Worm (Caenorhabditis elegans): ENCODE results near the gene Y9C12A.1.

The Y9C12A.1 gene

ce11 chrX:682691-683090 lies at the start of gene Y9C12A.1:
TSS of gene Y9C12A.1 (minus strand) at chrX:682791.
- no peak for TF ChIP-seq pes-1 (GFP tag; IDR thresholded peaks at IDR 0.05)
- no peak for TF ChIP-seq aly-1 (tag; optimal IDR thresholded peaks at IDR 0.05)
- TF ChIP-seq tra-4 (tag; optimal IDR thresholded peaks at IDR 0.05) = no peak
- TF ChIP-seq B0310.2 (tag; optimal IDR thresholded peaks at IDR 0.05) = no peak
- TF ChIP-seq ceh-13 (GFP tag; optimal IDR thresholded peaks at IDR 0.05) = no peak
- no peak for TF ChIP-seq ets-7 (tag; optimal IDR thresholded peaks at IDR 0.05)
- no peak for TF ChIP-seq scrt-1 (GFP tag; IDR thresholded peaks at IDR 0.05)
- TF ChIP-seq ama-1 (optimal IDR thresholded peaks at IDR 0.05) = no peak
- no peak for TF ChIP-seq hnd-1 (tag; optimal IDR thresholded peaks at IDR 0.05)
- no peak for TF ChIP-seq F13C5.2 (tag; optimal IDR thresholded peaks at IDR 0.05)
- no peak for TF ChIP-seq hmg-4 (GFP tag; optimal IDR thresholded peaks at IDR 0.05)
- TF ChIP-seq hmbx-1 (tag; optimal IDR thresholded peaks at IDR 0.05) = no peak
- no peak for TF ChIP-seq ceh-36 (tag; optimal IDR thresholded peaks at IDR 0.05)
- TF ChIP-seq sea-1 (GFP tag; conservative IDR thresholded peaks at IDR 0.05) = no peak
- no peak for TF ChIP-seq tbx-11 (GFP tag; IDR thresholded peaks at IDR 0.05)
- no peak for TF ChIP-seq flt-1 (GFP tag; IDR thresholded peaks at IDR 0.05)
- TF ChIP-seq tbx-37 (GFP tag; conservative IDR thresholded peaks at IDR 0.05) = no peak

DNA sequence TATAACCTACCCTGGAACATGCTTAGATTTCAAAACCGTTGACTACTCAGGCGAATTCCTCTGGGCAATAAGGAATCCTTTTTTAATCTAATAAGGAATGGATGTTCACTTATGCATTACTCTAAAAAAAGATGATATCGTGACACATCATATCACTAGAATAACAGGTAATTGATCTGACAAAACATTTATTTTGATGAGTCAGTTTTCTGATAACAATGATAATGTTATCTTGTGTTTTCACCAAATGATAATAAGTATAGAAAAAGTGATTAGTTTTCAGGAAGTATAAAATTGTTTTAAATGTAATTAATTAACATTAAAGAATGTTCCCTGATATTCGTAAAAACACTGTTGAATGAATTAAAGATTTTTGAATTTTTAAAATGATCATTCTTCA lies 46.5 kb upstream of the Y9C12A.1 start:
- TF ChIP-seq ama-1 (optimal IDR thresholded peaks at IDR 0.05) (no peak), hmbx-1 (tag; optimal IDR thresholded peaks at IDR 0.05) (no peak), hnd-1 (tag; optimal IDR thresholded peaks at IDR 0.05) (no peak), ets-7 (tag; optimal IDR thresholded peaks at IDR 0.05) (no peak), hmg-4 (GFP tag; optimal IDR thresholded peaks at IDR 0.05) (no peak), F13C5.2 (tag; optimal IDR thresholded peaks at IDR 0.05) (no peak), tra-4 (tag; optimal IDR thresholded peaks at IDR 0.05) (no peak), tbx-37 (GFP tag; conservative IDR thresholded peaks at IDR 0.05) (no peak), flt-1 (GFP tag; IDR thresholded peaks at IDR 0.05) (no peak), tbx-11 (GFP tag; IDR thresholded peaks at IDR 0.05) (no peak), aly-1 (tag; optimal IDR thresholded peaks at IDR 0.05) (no peak), ceh-36 (tag; optimal IDR thresholded peaks at IDR 0.05) (no peak)

DNA sequence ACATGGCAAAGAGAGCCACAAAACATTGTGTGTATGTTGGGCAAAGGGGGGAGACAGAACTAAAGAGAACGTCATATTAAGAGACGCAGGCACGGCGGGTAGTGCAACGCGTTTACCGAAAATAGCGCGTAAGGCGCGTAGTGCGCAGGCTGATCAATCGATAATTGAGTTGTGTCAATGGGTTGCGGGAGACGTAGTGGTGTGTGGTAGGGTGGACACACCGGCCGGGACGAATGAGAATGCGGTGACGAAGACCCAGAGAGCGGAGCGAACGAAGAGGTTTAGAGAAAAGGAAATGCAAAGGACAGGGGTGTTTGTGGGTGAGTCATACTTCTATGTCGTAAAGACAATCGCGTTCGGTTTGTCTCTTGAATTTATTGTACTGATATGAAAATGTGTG lies 45.1 kb upstream of the Y9C12A.1 start:
- TF ChIP-seq B0310.2 (tag; optimal IDR thresholded peaks at IDR 0.05) = no peak
- peak; percentile 26 for TF ChIP-seq ceh-36 (tag; optimal IDR thresholded peaks at IDR 0.05)
- no peak for TF ChIP-seq tbx-37 (GFP tag; conservative IDR thresholded peaks at IDR 0.05)
- TF ChIP-seq aly-1 (tag; optimal IDR thresholded peaks at IDR 0.05) = peak; percentile 52
- peak; percentile 41 for TF ChIP-seq F13C5.2 (tag; optimal IDR thresholded peaks at IDR 0.05)
- TF ChIP-seq pes-1 (GFP tag; IDR thresholded peaks at IDR 0.05) = no peak
- TF ChIP-seq sea-1 (GFP tag; conservative IDR thresholded peaks at IDR 0.05) = no peak
- TF ChIP-seq tbx-11 (GFP tag; IDR thresholded peaks at IDR 0.05) = no peak
- no peak for TF ChIP-seq ets-7 (tag; optimal IDR thresholded peaks at IDR 0.05)
- no peak for TF ChIP-seq scrt-1 (GFP tag; IDR thresholded peaks at IDR 0.05)
- no peak for TF ChIP-seq hmg-4 (GFP tag; optimal IDR thresholded peaks at IDR 0.05)
- TF ChIP-seq hnd-1 (tag; optimal IDR thresholded peaks at IDR 0.05) = no peak
- TF ChIP-seq flt-1 (GFP tag; IDR thresholded peaks at IDR 0.05) = no peak
- no peak for TF ChIP-seq ama-1 (optimal IDR thresholded peaks at IDR 0.05)
- TF ChIP-seq tra-4 (tag; optimal IDR thresholded peaks at IDR 0.05) = no peak
- no peak for TF ChIP-seq hmbx-1 (tag; optimal IDR thresholded peaks at IDR 0.05)
- TF ChIP-seq ceh-13 (GFP tag; optimal IDR thresholded peaks at IDR 0.05) = no peak

DNA sequence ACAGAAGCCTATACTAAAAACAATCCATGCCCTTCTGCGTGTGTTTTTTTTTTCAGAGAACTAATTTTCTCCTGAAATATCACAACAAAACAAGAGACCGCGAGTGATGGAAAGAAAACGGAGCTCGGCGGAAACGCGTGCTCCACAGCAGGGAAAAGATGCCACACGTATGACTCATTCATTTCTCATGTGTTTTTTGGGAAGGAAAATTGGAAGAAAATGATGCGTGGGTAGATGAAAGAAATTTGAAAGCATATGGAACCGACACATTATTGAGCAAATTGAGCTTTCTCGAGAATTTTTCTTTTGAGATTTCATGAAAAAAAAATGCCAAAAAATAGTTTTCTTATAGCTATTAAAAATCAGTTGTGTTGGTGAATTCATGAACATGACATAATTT lies 43.7 kb upstream of the Y9C12A.1 start:
- TF ChIP-seq scrt-1 (GFP tag; IDR thresholded peaks at IDR 0.05) (no peak), tra-4 (tag; optimal IDR thresholded peaks at IDR 0.05) (no peak), hmbx-1 (tag; optimal IDR thresholded peaks at IDR 0.05) (no peak), ama-1 (optimal IDR thresholded peaks at IDR 0.05) (no peak), ceh-13 (GFP tag; optimal IDR thresholded peaks at IDR 0.05) (no peak), F13C5.2 (tag; optimal IDR thresholded peaks at IDR 0.05) (no peak), hmg-4 (GFP tag; optimal IDR thresholded peaks at IDR 0.05) (no peak), aly-1 (tag; optimal IDR thresholded peaks at IDR 0.05) (no peak), flt-1 (GFP tag; IDR thresholded peaks at IDR 0.05) (no peak), hnd-1 (tag; optimal IDR thresholded peaks at IDR 0.05) (no peak), ets-7 (tag; optimal IDR thresholded peaks at IDR 0.05) (no peak), pes-1 (GFP tag; IDR thresholded peaks at IDR 0.05) (no peak)

ce11 chrX:725868-726267 lies 43.3 kb upstream of the Y9C12A.1 start, which contains the start of gene sli-1:
TSS of gene sli-1 (minus strand) at chrX:725968.
- no peak for TF ChIP-seq hnd-1 (tag; optimal IDR thresholded peaks at IDR 0.05)
- no peak for TF ChIP-seq F13C5.2 (tag; optimal IDR thresholded peaks at IDR 0.05)
- no peak for TF ChIP-seq B0310.2 (tag; optimal IDR thresholded peaks at IDR 0.05)
- no peak for TF ChIP-seq sea-1 (GFP tag; conservative IDR thresholded peaks at IDR 0.05)
- no peak for TF ChIP-seq flt-1 (GFP tag; IDR thresholded peaks at IDR 0.05)
- TF ChIP-seq ceh-36 (tag; optimal IDR thresholded peaks at IDR 0.05) = no peak
- TF ChIP-seq scrt-1 (GFP tag; IDR thresholded peaks at IDR 0.05) = no peak

ce11 chrX:714398-714797 lies 31.8 kb upstream of the Y9C12A.1 start, which contains the start of gene irk-2:
TSS of gene irk-2 (minus strand) at chrX:714498.
- TF ChIP-seq scrt-1 (GFP tag; IDR thresholded peaks at IDR 0.05) (no peak), ceh-36 (tag; optimal IDR thresholded peaks at IDR 0.05) (no peak), tbx-11 (GFP tag; IDR thresholded peaks at IDR 0.05) (no peak), flt-1 (GFP tag; IDR thresholded peaks at IDR 0.05) (no peak), tbx-37 (GFP tag; conservative IDR thresholded peaks at IDR 0.05) (no peak), B0310.2 (tag; optimal IDR thresholded peaks at IDR 0.05) (no peak), ceh-13 (GFP tag; optimal IDR thresholded peaks at IDR 0.05) (no peak), tra-4 (tag; optimal IDR thresholded peaks at IDR 0.05) (no peak), hnd-1 (tag; optimal IDR thresholded peaks at IDR 0.05) (no peak), hmg-4 (GFP tag; optimal IDR thresholded peaks at IDR 0.05) (no peak), F13C5.2 (tag; optimal IDR thresholded peaks at IDR 0.05) (no peak)

ce11 chrX:706490-706889 lies 23.9 kb upstream of the Y9C12A.1 start, which contains the start of gene M02A10.1:
TSS of gene M02A10.1 (plus strand) at chrX:706790.
- TF ChIP-seq ceh-13 (GFP tag; optimal IDR thresholded peaks at IDR 0.05) = no peak

DNA sequence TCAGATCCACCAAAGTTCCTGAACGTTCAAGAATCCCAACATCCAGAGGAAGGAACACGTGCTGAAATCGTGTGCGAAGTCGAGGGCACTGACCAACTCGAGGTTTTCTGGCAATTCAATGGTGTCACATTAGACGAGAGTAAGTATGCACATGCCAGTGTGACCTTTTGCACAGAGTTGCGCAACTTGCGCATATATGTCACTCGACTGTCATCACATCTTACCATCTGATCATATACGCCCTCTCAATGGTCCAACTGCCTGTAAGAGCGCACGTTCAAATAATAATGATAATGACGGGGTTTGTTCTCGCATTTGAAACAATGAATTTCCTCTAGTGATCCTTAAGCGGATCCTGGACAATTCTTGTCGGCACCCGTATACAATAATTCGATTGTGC lies 13.7 kb upstream of the Y9C12A.1 start:
- TF ChIP-seq hmbx-1 (tag; optimal IDR thresholded peaks at IDR 0.05) = no peak
- TF ChIP-seq pes-1 (GFP tag; IDR thresholded peaks at IDR 0.05) = no peak
- no peak for TF ChIP-seq flt-1 (GFP tag; IDR thresholded peaks at IDR 0.05)
- no peak for TF ChIP-seq hnd-1 (tag; optimal IDR thresholded peaks at IDR 0.05)
- no peak for TF ChIP-seq ama-1 (optimal IDR thresholded peaks at IDR 0.05)
- no peak for TF ChIP-seq sea-1 (GFP tag; conservative IDR thresholded peaks at IDR 0.05)
- no peak for TF ChIP-seq hmg-4 (GFP tag; optimal IDR thresholded peaks at IDR 0.05)
- no peak for TF ChIP-seq tbx-11 (GFP tag; IDR thresholded peaks at IDR 0.05)
